Fruit fly (Drosophila melanogaster) S2 (cell line): ENCODE results near the gene fax.

ENCODE experiments used
- CG8478 ChIP-seq: fragments of >200 bp; optimal IDR thresholded peaks from 2 replicates; lab custom pipeline; 2018
- CTCF ChIP-seq, 2 experiments: fragments of >200 bp; optimal IDR thresholded peaks; 2 replicates each; lab custom pipeline; 2018

- TF ChIP-seq CG8478 (lab: Kevin White, UChicago) (no peak), CTCF (optimal IDR thresholded peaks at IDR 0.05; lab: Kevin White, UChicago) (no peak)
Observed at dm6 chr3L:16384145-16384705, 27.4 kb downstream of the fax start.
